Fruit fly (Drosophila melanogaster): ENCODE results near the gene futsch.
A peak's percentile ranks its signal among the peaks of the same experiment; 100 is the strongest.

The futsch gene

DNA sequence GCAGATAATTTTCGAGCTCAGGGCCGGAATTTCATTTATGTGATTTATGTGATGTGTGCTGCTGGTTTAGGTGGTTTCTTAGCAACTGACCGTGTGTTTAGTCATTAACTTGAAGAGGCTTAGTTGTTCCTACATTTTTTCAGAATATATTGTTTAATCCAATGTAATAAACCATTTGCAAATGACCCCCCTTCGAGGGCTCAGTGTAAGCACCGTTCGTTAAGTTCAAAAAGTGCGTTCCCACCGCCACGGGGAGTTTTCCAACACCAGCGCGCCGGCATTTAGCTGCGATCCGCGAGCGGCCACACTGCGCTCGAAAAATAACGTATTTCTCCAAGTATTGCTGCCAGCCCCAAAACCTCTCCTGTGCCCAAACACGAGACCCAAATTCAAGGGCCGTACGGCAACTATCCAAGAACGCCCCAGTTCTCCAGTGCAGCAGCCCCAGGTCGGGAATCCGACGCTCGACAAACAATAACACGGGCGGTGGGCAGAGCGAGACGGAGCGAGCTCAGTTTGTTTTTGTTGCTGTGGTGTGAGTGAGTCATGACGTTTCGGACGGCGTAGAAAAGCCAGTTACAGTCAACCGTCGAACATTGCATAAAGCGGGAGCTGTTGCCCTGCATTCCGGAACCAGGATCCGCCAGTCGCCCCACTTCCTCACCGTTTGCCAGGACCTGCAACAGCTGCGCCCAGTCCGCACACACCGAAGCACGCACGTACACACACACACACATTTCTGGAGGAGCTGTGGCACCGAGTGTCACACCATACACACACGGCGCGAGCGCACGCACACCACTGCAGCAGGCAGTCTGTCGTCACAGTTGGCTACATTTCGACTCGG, 69.6 kb downstream of the futsch start, which contains the start of gene rush (continued):
- TF ChIP-seq CG14441 (GFP tag; IDR thresholded peaks at IDR 0.05) (peak; percentile 29; the same call in 1 of the 2 replicates), CG14050 (GFP tag; IDR thresholded peaks at IDR 0.05) (0 out of 3 replicates have a peak, but pooled peaks have one; percentile 13), Antp (GFP tag; optimal IDR thresholded peaks at IDR 0.05) (peak; percentile 40), HmgZ (tag; optimal IDR thresholded peaks at IDR 0.05) (peak; percentile 26), fd96Cb (tag; optimal IDR thresholded peaks at IDR 0.05) (no peak), croc (GFP tag; conservative IDR thresholded peaks at IDR 0.05) (no peak), CG5245 (GFP tag; optimal IDR thresholded peaks at IDR 0.05) (no peak), wdn (GFP tag; IDR thresholded peaks at IDR 0.05) (0 out of 2 replicates have a peak, but pooled peaks have one; percentile 43), Lhr (GFP tag; optimal IDR thresholded peaks at IDR 0.05) (peak; percentile 10), abd-A (tag; optimal IDR thresholded peaks at IDR 0.05) (no peak), pnt (GFP tag; optimal IDR thresholded peaks at IDR 0.05) (peak; percentile 24), CG13287 (GFP tag; IDR thresholded peaks at IDR 0.05; ENCODE audit: partially characterized antibody) (peak; percentile 38; the same call in 1 of the 2 replicates), H2.0 (GFP tag; IDR thresholded peaks at IDR 0.05) (peak; percentile 48; the same call in 1 of the 2 replicates), CG9876 (GFP tag; optimal IDR thresholded peaks at IDR 0.05) (peak; percentile 20), Nf-YA (GFP tag; IDR thresholded peaks at IDR 0.05) (no peak), CG8924 (tag; optimal IDR thresholded peaks at IDR 0.05) (no peak), Rx (GFP tag; IDR thresholded peaks at IDR 0.05) (no peak), Max (GFP tag; optimal IDR thresholded peaks at IDR 0.05) (peak; percentile 6), Myb (GFP tag; optimal IDR thresholded peaks at IDR 0.05) (peak; percentile 95), CG7839 (tag; optimal IDR thresholded peaks at IDR 0.05) (peak; percentile 0), lov (optimal IDR thresholded peaks at IDR 0.05) (no peak), lov (GFP tag; IDR thresholded peaks at IDR 0.05) (no peak), CG1602 (GFP tag; optimal IDR thresholded peaks at IDR 0.05) (peak; percentile 18), HLH54F (GFP tag; optimal IDR thresholded peaks at IDR 0.05) (peak; percentile 24), CG14014 (GFP tag; IDR thresholded peaks at IDR 0.05) (peak; percentile 13; the same call in 1 of the 2 replicates), stc (GFP tag; IDR thresholded peaks at IDR 0.05) (no peak), aop (GFP tag; IDR thresholded peaks at IDR 0.05) (no peak), CG17829 (tag; optimal IDR thresholded peaks at IDR 0.05) (peak; percentile 49), CG1792 (GFP tag; optimal IDR thresholded peaks at IDR 0.05) (peak; percentile 13), disco-r (GFP tag; optimal IDR thresholded peaks at IDR 0.05) (no peak), CG8089 (GFP tag; optimal IDR thresholded peaks at IDR 0.05) (no peak), kah (GFP tag; optimal IDR thresholded peaks at IDR 0.05) (no peak), CG12942 (GFP tag; optimal IDR thresholded peaks at IDR 0.05) (peak; percentile 12), nerfin-1 (tag; optimal IDR thresholded peaks at IDR 0.05) (no peak), CG32772 (GFP tag; IDR thresholded peaks at IDR 0.05) (peak; percentile 28; the same call in 1 of the 2 replicates), tup (GFP tag; optimal IDR thresholded peaks at IDR 0.05) (no peak), D (optimal IDR thresholded peaks at IDR 0.05) (no peak), D (GFP tag; optimal IDR thresholded peaks at IDR 0.05) (no peak), sim (GFP tag; IDR thresholded peaks at IDR 0.05) (no peak), CG9609 (GFP tag; optimal IDR thresholded peaks at IDR 0.05) (no peak), dmrt99B (tag; optimal IDR thresholded peaks at IDR 0.05) (no peak), Bgb (GFP tag; IDR thresholded peaks at IDR 0.05; ENCODE audit: partially characterized antibody) (no peak), Nf-YC (tag; optimal IDR thresholded peaks at IDR 0.05) (no peak), CG10543 (GFP tag; optimal IDR thresholded peaks at IDR 0.05) (peak; percentile 26), CG1529 (GFP tag; optimal IDR thresholded peaks at IDR 0.05) (no peak), nom (GFP tag; optimal IDR thresholded peaks at IDR 0.05) (peak; percentile 17), CG4730 (GFP tag; IDR thresholded peaks at IDR 0.05) (no peak), Drgx (GFP tag; IDR thresholded peaks at IDR 0.05) (no peak; the same call in 1 of the 2 replicates), cato (GFP tag; optimal IDR thresholded peaks at IDR 0.05; ENCODE audit: borderline replicate concordance) (no peak), CG12155 (GFP tag; optimal IDR thresholded peaks at IDR 0.05) (peak; percentile 37)

Data from whole organism, embryonic.